Worm (Caenorhabditis elegans): ENCODE results near the gene C29F3.3.

DNA sequence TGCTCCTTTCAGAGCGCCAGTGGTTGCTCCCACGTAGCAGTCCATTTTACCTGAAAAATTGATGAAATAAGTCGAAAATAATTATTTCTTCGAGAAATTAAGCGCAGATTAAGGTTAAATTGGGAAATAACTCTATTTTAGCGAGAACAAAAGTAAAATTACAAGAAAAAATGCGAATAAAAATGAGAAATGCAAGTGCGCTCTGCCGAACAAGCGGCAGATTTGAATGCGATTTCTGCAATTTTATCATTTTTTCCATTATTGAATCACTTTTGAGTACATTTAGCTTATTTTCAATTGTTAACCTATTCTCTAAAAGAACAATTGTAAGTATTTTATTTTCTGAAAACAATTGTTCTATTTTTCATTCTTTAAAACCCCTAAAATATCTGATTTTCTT is 47.7 kb upstream of the C29F3.3 start, which contains the start of gene T06E6.1:
- TF ChIP-seq ama-1 (optimal IDR thresholded peaks at IDR 0.05) = no peak
- TF ChIP-seq tbx-11 (GFP tag; IDR thresholded peaks at IDR 0.05) = no peak
